Fruit fly (Drosophila melanogaster) whole organism, embryonic: ENCODE measurements around the gene ana1.
A peak's percentile ranks its signal among the peaks of the same experiment; 100 is the strongest.

Source experiments
- Atf3 ChIP-seq: fragments of 200-800 bp; sonication (Bioruptor generic); optimal IDR thresholded peaks from 3 replicates; lab custom pipeline; 2016; ENCODE audit warnings: missing biosample characterization, missing genetic modification characterization
- C15 ChIP-seq: fragments of 200-800 bp; sonication (Bioruptor generic); IDR thresholded peaks from 3 replicates; pipeline ENCODE4 v1.3.6; 2022; ENCODE audit warnings: missing biosample characterization, missing genetic modification characterization
- CG11723 ChIP-seq: fragments of 200-800 bp; sonication (Bioruptor generic); optimal IDR thresholded peaks from 2 replicates; lab custom pipeline; 2017; ENCODE audit warnings: missing biosample characterization, mild to moderate bottlenecking, missing genetic modification characterization
- CG12155 ChIP-seq: fragments of 200-800 bp; sonication (Bioruptor generic); optimal IDR thresholded peaks from 3 replicates; lab custom pipeline; 2016; ENCODE audit warnings: missing biosample characterization, missing genetic modification characterization
- CG12299 ChIP-seq: fragments of 200-800 bp; sonication (Bioruptor generic); optimal IDR thresholded peaks from 2 replicates; lab custom pipeline; 2018; ENCODE audit warnings: missing biosample characterization, mild to moderate bottlenecking, missing genetic modification characterization
- CG12769 ChIP-seq: fragments of 200-800 bp; sonication (Bioruptor generic); optimal IDR thresholded peaks from 2 replicates; lab custom pipeline; 2019; ENCODE audit warnings: missing biosample characterization, mild to moderate bottlenecking, missing genetic modification characterization, moderate library complexity
- CG15011 ChIP-seq: fragments of 200-800 bp; sonication (Bioruptor generic); optimal IDR thresholded peaks from 3 replicates; lab custom pipeline; 2018; ENCODE audit warnings: missing biosample characterization, mild to moderate bottlenecking, missing genetic modification characterization
- CG1529 ChIP-seq: fragments of 200-800 bp; sonication (Bioruptor generic); optimal IDR thresholded peaks from 3 replicates; lab custom pipeline; 2018; ENCODE audit warnings: missing biosample characterization, missing genetic modification characterization
- CG1603 ChIP-seq: fragments of 200-800 bp; sonication (Bioruptor generic); optimal IDR thresholded peaks from 2 replicates; lab custom pipeline; 2019; ENCODE audit warnings: missing biosample characterization, mild to moderate bottlenecking, missing genetic modification characterization, moderate library complexity
- CG17612 ChIP-seq: fragments of 200-800 bp; sonication (Bioruptor generic); IDR thresholded peaks from 2 replicates; pipeline ENCODE4 v1.3.6; 2022; ENCODE audit warnings: missing biosample characterization, missing genetic modification characterization
- CG2120 ChIP-seq: fragments of 200-800 bp; sonication (Bioruptor generic); optimal IDR thresholded peaks from 3 replicates; lab custom pipeline; 2016; ENCODE audit warnings: missing biosample characterization, missing genetic modification characterization
- CG34422 ChIP-seq: fragments of 200-800 bp; sonication (Bioruptor generic); IDR thresholded peaks from 3 replicates; pipeline ENCODE4 v1.3.6; 2022; ENCODE audit warnings: missing biosample characterization, missing genetic modification characterization
- CG3726 ChIP-seq: fragments of 200-800 bp; sonication (Bioruptor generic); IDR thresholded peaks from 3 replicates; pipeline ENCODE4, ENCODE4 v1.3.6; 2022; ENCODE audit warnings: missing biosample characterization, missing genetic modification characterization
- CG6791 ChIP-seq: fragments of 200-800 bp; sonication (Bioruptor generic); IDR thresholded peaks from 3 replicates; pipeline ENCODE4 v1.3.6; 2022; ENCODE audit warnings: missing biosample characterization, missing genetic modification characterization; ENCODE audit not compliant: partially characterized antibody
- CG7963 ChIP-seq: fragments of 200-800 bp; sonication (Bioruptor generic); IDR thresholded peaks from 3 replicates; pipeline ENCODE4 v1.3.6; 2022; ENCODE audit warnings: missing biosample characterization, missing genetic modification characterization; ENCODE audit not compliant: partially characterized antibody
- CG8765 ChIP-seq: fragments of 200-800 bp; sonication (Bioruptor generic); IDR thresholded peaks from 2 replicates; pipeline ENCODE4 v1.3.6; 2022; ENCODE audit warnings: missing biosample characterization, missing genetic modification characterization
- CG9932 ChIP-seq: fragments of 200-800 bp; sonication (Bioruptor generic); IDR thresholded peaks from 2 replicates; pipeline ENCODE4 v1.3.6; 2022; ENCODE audit warnings: missing biosample characterization, missing genetic modification characterization
- D19A ChIP-seq: fragments of 200-800 bp; optimal IDR thresholded peaks from 3 replicates; lab custom pipeline; 2019; ENCODE audit warnings: missing biosample characterization, mild to moderate bottlenecking, missing genetic modification characterization, moderate library complexity
- Eip74EF ChIP-seq, 2 experiments: fragments of 200-800 bp in 1 of 2; fragments of >200 bp in 1 of 2; sonication (Bioruptor generic) in 1 of 2; optimal IDR thresholded peaks; 2 replicates each; lab custom pipeline; 2017 to 2019; ENCODE audit warnings: missing biosample characterization in 2 of 2, missing genetic modification characterization in 2 of 2, mild to moderate bottlenecking in 1 of 2, moderate library complexity in 1 of 2
- Ets65A ChIP-seq: fragments of 200-800 bp; sonication (Bioruptor generic); peaks from one replicate; lab custom pipeline; 2016; ENCODE audit warnings: missing biosample characterization, missing genetic modification characterization
- Fer3 ChIP-seq: fragments of 200-800 bp; sonication (Bioruptor generic); optimal IDR thresholded peaks from 2 replicates; lab custom pipeline; 2018; ENCODE audit warnings: missing biosample characterization, mild to moderate bottlenecking, missing genetic modification characterization, moderate library complexity
- HLHmδ ChIP-seq: fragments of 200-800 bp; sonication (Bioruptor generic); optimal IDR thresholded peaks from 2 replicates; lab custom pipeline; 2018; ENCODE audit warnings: missing biosample characterization, mild to moderate bottlenecking, missing genetic modification characterization, moderate library complexity
- Lhr ChIP-seq: fragments of 200-800 bp; sonication (Bioruptor generic); optimal IDR thresholded peaks from 3 replicates; lab custom pipeline; 2017; ENCODE audit warnings: mild to moderate bottlenecking, missing biosample characterization, missing genetic modification reagents, missing genetic modification characterization
- Meics ChIP-seq: fragments of 200-800 bp; sonication (Bioruptor generic); optimal IDR thresholded peaks from 2 replicates; lab custom pipeline; 2017; ENCODE audit warnings: missing biosample characterization, mild to moderate bottlenecking, missing genetic modification characterization
- NfI ChIP-seq: fragments of 200-800 bp; sonication (Bioruptor generic); optimal IDR thresholded peaks from 3 replicates; lab custom pipeline; 2018; ENCODE audit warnings: missing biosample characterization, mild to moderate bottlenecking, missing genetic modification characterization, moderate library complexity
- Pdp1 ChIP-seq, 2 experiments: fragments of 200-800 bp; sonication (Bioruptor generic); optimal IDR thresholded peaks; 3 replicates each; lab custom pipeline; 2016; ENCODE audit warnings: missing biosample characterization in 2 of 2, missing genetic modification characterization in 2 of 2, mild to moderate bottlenecking in 1 of 2, moderate library complexity in 1 of 2
- Rfx ChIP-seq: fragments of 200-800 bp; sonication (Bioruptor generic); IDR thresholded peaks from 2 replicates; pipeline ENCODE4 v1.3.6; 2022; ENCODE audit warnings: missing biosample characterization, missing genetic modification characterization
- Rx ChIP-seq: fragments of 200-800 bp; sonication (Bioruptor generic); IDR thresholded peaks from 2 replicates; pipeline ENCODE4 v1.3.6; 2022; ENCODE audit warnings: missing biosample characterization, missing genetic modification characterization
- Spps ChIP-seq: fragments of 200-800 bp; sonication (Bioruptor generic); optimal IDR thresholded peaks from 2 replicates; lab custom pipeline; 2018; ENCODE audit warnings: missing biosample characterization, mild to moderate bottlenecking, missing genetic modification characterization
- Vsx1 ChIP-seq: fragments of 200-800 bp; sonication (Bioruptor generic); optimal IDR thresholded peaks from 2 replicates; lab custom pipeline; 2017; ENCODE audit warnings: missing biosample characterization, mild to moderate bottlenecking, missing genetic modification characterization, missing genetic modification reagents
- chm ChIP-seq: fragments of 200-800 bp; sonication (Bioruptor generic); IDR thresholded peaks from 2 replicates; pipeline ENCODE4 v1.3.6; 2022; ENCODE audit warnings: missing biosample characterization, missing genetic modification characterization
- ems ChIP-seq: fragments of 200-800 bp; sonication (Bioruptor generic); optimal IDR thresholded peaks from 3 replicates; lab custom pipeline; 2016; ENCODE audit warnings: missing biosample characterization, missing genetic modification characterization
- ewg ChIP-seq: fragments of 200-800 bp; sonication (Bioruptor generic); optimal IDR thresholded peaks from 3 replicates; lab custom pipeline; 2017; ENCODE audit warnings: mild to moderate bottlenecking, missing biosample characterization, missing genetic modification reagents, missing genetic modification characterization
- ftz-f1 ChIP-seq: fragments of 200-800 bp; sonication (Bioruptor generic); optimal IDR thresholded peaks from 2 replicates; lab custom pipeline; 2016; ENCODE audit warnings: missing biosample characterization, missing genetic modification characterization
- gcm2 ChIP-seq: fragments of 200-800 bp; sonication (Bioruptor generic); optimal IDR thresholded peaks from 2 replicates; lab custom pipeline; 2016; ENCODE audit warnings: missing biosample characterization, missing genetic modification characterization
- gem ChIP-seq: fragments of 200-800 bp; sonication (Bioruptor generic); optimal IDR thresholded peaks from 2 replicates; lab custom pipeline; 2019; ENCODE audit warnings: missing biosample characterization, mild to moderate bottlenecking, missing genetic modification characterization, moderate library complexity
- h ChIP-seq: fragments of >200 bp; optimal IDR thresholded peaks from 2 replicates; lab custom pipeline; 2017
- ind ChIP-seq: fragments of 200-800 bp; sonication (Bioruptor generic); optimal IDR thresholded peaks from 3 replicates; lab custom pipeline; 2016; ENCODE audit warnings: missing biosample characterization, missing genetic modification characterization
- klu ChIP-seq: fragments of 200-800 bp; sonication (Bioruptor generic); IDR thresholded peaks from 2 replicates; pipeline ENCODE4 v1.3.6; 2022; ENCODE audit warnings: missing biosample characterization, missing genetic modification characterization
- kni ChIP-seq: fragments of 200-800 bp; sonication (Bioruptor generic); optimal IDR thresholded peaks from 3 replicates; lab custom pipeline; 2017; ENCODE audit warnings: mild to moderate bottlenecking, missing biosample characterization, missing genetic modification reagents, missing genetic modification characterization
- lab ChIP-seq: fragments of 200-800 bp; sonication (Bioruptor generic); optimal IDR thresholded peaks from 3 replicates; lab custom pipeline; 2017; ENCODE audit warnings: missing biosample characterization, missing genetic modification characterization, mild to moderate bottlenecking, moderate library complexity, missing genetic modification reagents
- onecut ChIP-seq: fragments of 200-800 bp; sonication (Bioruptor generic); IDR thresholded peaks from 2 replicates; pipeline ENCODE4 v1.3.6; 2022; ENCODE audit warnings: missing biosample characterization, missing genetic modification characterization
- pfk ChIP-seq: fragments of 200-800 bp; sonication (Bioruptor generic); optimal IDR thresholded peaks from 2 replicates; lab custom pipeline; 2018; ENCODE audit warnings: missing biosample characterization, mild to moderate bottlenecking, missing genetic modification characterization, moderate library complexity
- pum ChIP-seq: fragments of 200-800 bp; sonication (Bioruptor generic); optimal IDR thresholded peaks from 2 replicates; lab custom pipeline; 2016; ENCODE audit warnings: missing biosample characterization, missing genetic modification characterization
- salm ChIP-seq: fragments of 200-800 bp; sonication (Bioruptor generic); optimal IDR thresholded peaks from 2 replicates; lab custom pipeline; 2018; ENCODE audit warnings: missing biosample characterization, mild to moderate bottlenecking, missing genetic modification characterization
- seq ChIP-seq: fragments of 200-800 bp; sonication (Bioruptor generic); IDR thresholded peaks from 2 replicates; pipeline ENCODE4 v1.3.6; 2022; ENCODE audit warnings: missing biosample characterization, missing genetic modification characterization
- stwl ChIP-seq: fragments of 200-800 bp; sonication (Bioruptor generic); optimal IDR thresholded peaks from 3 replicates; lab custom pipeline; 2018; ENCODE audit warnings: missing biosample characterization, mild to moderate bottlenecking, missing genetic modification characterization, moderate library complexity
- sug ChIP-seq: fragments of 200-800 bp; optimal IDR thresholded peaks from 2 replicates; lab custom pipeline; 2019; ENCODE audit warnings: missing biosample characterization, mild to moderate bottlenecking, missing genetic modification characterization, moderate library complexity
- tgo ChIP-seq: fragments of 200-800 bp; sonication (Bioruptor generic); IDR thresholded peaks from 3 replicates; pipeline ENCODE4 v1.3.6; 2022; ENCODE audit warnings: missing biosample characterization, missing genetic modification characterization
- tin ChIP-seq: fragments of 200-800 bp; sonication (Bioruptor generic); optimal IDR thresholded peaks from 3 replicates; lab custom pipeline; 2016; ENCODE audit warnings: missing biosample characterization, missing genetic modification characterization
- tup ChIP-seq: fragments of 200-800 bp; sonication (Bioruptor generic); optimal IDR thresholded peaks from 2 replicates; lab custom pipeline; 2016; ENCODE audit warnings: missing biosample characterization, mild to moderate bottlenecking, missing genetic modification characterization, moderate library complexity
- zen2 ChIP-seq: fragments of 200-800 bp; sonication (Bioruptor generic); IDR thresholded peaks from 3 replicates; pipeline ENCODE4 v1.3.6; 2022; ENCODE audit warnings: missing biosample characterization, missing genetic modification characterization; ENCODE audit not compliant: partially characterized antibody

The ana1 gene

dm6 chr3R:24582669-24582995, 52.3 kb downstream of the ana1 start, which contains the start of gene REPTOR (continued):
- TF ChIP-seq Pdp1 (GFP tag; optimal IDR thresholded peaks at IDR 0.05; lab: Kevin White, UChicago) (peak in 1 of 2 experiments; percentile 29), sug (tag; lab: Kevin White, UChicago) (peak; percentile 20), CG9932 (GFP tag; lab: Robert Waterston, UW) (no peak), CG12155 (GFP tag; lab: Kevin White, UChicago) (peak; percentile 50), Meics (GFP tag; lab: Kevin White, UChicago) (peak; percentile 43), D19A (peak; percentile 84), chm (GFP tag; lab: Robert Waterston, UW) (no peak), pfk (GFP tag; lab: Kevin White, UChicago) (peak; percentile 38), Rx (GFP tag; lab: Robert Waterston, UW) (no peak), salm (peak; percentile 23), Fer3 (tag; lab: Kevin White, UChicago) (peak; percentile 25), Atf3 (GFP tag; lab: Kevin White, UChicago) (no peak), gcm2 (GFP tag; lab: Kevin White, UChicago) (peak; percentile 45), CG12299 (tag; lab: Kevin White, UChicago) (no peak), tup (GFP tag; lab: Kevin White, UChicago) (no peak), lab (peak; percentile 66), CG2120 (GFP tag; lab: Kevin White, UChicago) (peak; percentile 13), NfI (peak; percentile 56), CG34422 (GFP tag; lab: Robert Waterston, UW) (no peak), ewg (no peak), Lhr (peak; percentile 59), klu (no peak), ems (GFP tag; lab: Kevin White, UChicago) (no peak), stwl (tag; lab: Kevin White, UChicago) (peak; percentile 93), Vsx1 (GFP tag; lab: Kevin White, UChicago) (peak; percentile 26), CG15011 (GFP tag; lab: Kevin White, UChicago) (peak; percentile 31), Spps (tag; lab: Kevin White, UChicago) (no peak), kni (peak; percentile 59), tgo (no peak), h (lab: Kevin White, UChicago) (no peak), CG1529 (GFP tag; lab: Kevin White, UChicago) (peak; percentile 40), HLHmδ (GFP tag; lab: Kevin White, UChicago) (peak; percentile 45), gem (tag; lab: Kevin White, UChicago) (peak; percentile 28), onecut (peak; percentile 22; the same call in 1 of the 2 replicates), CG3726 (GFP tag; lab: Robert Waterston, UW) (no peak), Eip74EF (GFP tag; optimal IDR thresholded peaks at IDR 0.05; lab: Kevin White, UChicago) (peak in 1 of 2 experiments; percentile 7), ind (GFP tag; lab: Kevin White, UChicago) (peak; percentile 4), C15 (GFP tag; lab: Robert Waterston, UW) (no peak), ftz-f1 (GFP tag; lab: Kevin White, UChicago) (peak; percentile 25), CG7963 (GFP tag; lab: Robert Waterston, UW) (no peak), zen2 (GFP tag; lab: Robert Waterston, UW) (no peak), CG11723 (GFP tag; lab: Kevin White, UChicago) (no peak), seq (no peak), CG12769 (tag; lab: Kevin White, UChicago) (no peak), CG1603 (tag; lab: Kevin White, UChicago) (peak; percentile 58), pum (GFP tag; lab: Kevin White, UChicago) (no peak), CG6791 (no peak), Ets65A (GFP tag; lab: Kevin White, UChicago) (peak; percentile 88), Rfx (GFP tag; lab: Robert Waterston, UW) (no peak), tin (GFP tag; lab: Kevin White, UChicago) (peak; percentile 11), CG17612 (GFP tag; lab: Robert Waterston, UW) (no peak), CG8765 (GFP tag; lab: Robert Waterston, UW) (no peak)
